Worm (Caenorhabditis elegans) whole organism, L4/young adult: Measurements from ENCODE around the gene ZK938.11.

Source experiments
- W03F9.2 ChIP-seq: fragments of 150-350 bp; optimal IDR thresholded peaks from 2 replicates; lab custom pipeline; 2014; ENCODE audit warnings: missing biosample characterization, missing genetic modification characterization
- dao-5 ChIP-seq: sonication (generic microtip); optimal IDR thresholded peaks from 2 replicates; lab custom pipeline; 2016; ENCODE audit warnings: missing genotype, missing genetic modification characterization, moderate library complexity, missing compliant biosample characterization
- him-1 ChIP-seq: sonication (generic microtip); optimal IDR thresholded peaks from 2 replicates; lab custom pipeline; 2016; ENCODE audit warnings: missing genotype, missing genetic modification reagents, missing genetic modification characterization, missing compliant biosample characterization

ZK938.11 gene

ce11 chrII:9857791-9858190, 17.6 kb upstream of the ZK938.11 start, which contains the start of gene chil-6:
TSS of gene chil-6 (minus strand) at chrII:9857891.
- no peak for TF ChIP-seq him-1 (tag; lab: Kevin White, UChicago)

- no peak for TF ChIP-seq W03F9.2 (tag; lab: Kevin White, UChicago)
- no peak for TF ChIP-seq him-1 (tag; lab: Kevin White, UChicago)
- TF ChIP-seq dao-5 = no peak
Observed at ce11 chrII:9855620-9856019, 15.4 kb upstream of the ZK938.11 start, which contains the start of gene chil-4. TSS of gene chil-4 (minus strand) at chrII:9855720.

- TF ChIP-seq dao-5 = no peak
- no peak for TF ChIP-seq W03F9.2 (tag; lab: Kevin White, UChicago)
- no peak for TF ChIP-seq him-1 (tag; lab: Kevin White, UChicago)
Observed at ce11 chrII:9850945-9851344, 10.7 kb upstream of the ZK938.11 start, which contains the start of gene ZK938.10. TSS of gene ZK938.10 (minus strand) at chrII:9851045.

- TF ChIP-seq dao-5 = no peak
- no peak for TF ChIP-seq W03F9.2 (tag; lab: Kevin White, UChicago)
- TF ChIP-seq him-1 (tag; lab: Kevin White, UChicago) = no peak
Observed at ce11 chrII:9849497-9849896, 9.3 kb upstream of the ZK938.11 start, which contains the start of gene old-2. TSS of gene old-2 (minus strand) at chrII:9849597.

- TF ChIP-seq W03F9.2 (tag; lab: Kevin White, UChicago) = no peak
- TF ChIP-seq dao-5 = no peak
- TF ChIP-seq him-1 (tag; lab: Kevin White, UChicago) = no peak
Observed at ce11 chrII:9845239-9845638, 5.0 kb upstream of the ZK938.11 start, which contains the start of gene chil-9. TSS of gene chil-9 (minus strand) at chrII:9845339.

ce11 chrII:9841985-9842505, 1.8 kb upstream of the ZK938.11 start, which contains the start of gene rnh-1.2:
TSS of gene rnh-1.2 (minus strand) at chrII:9842035.
- TF ChIP-seq W03F9.2 (tag; lab: Kevin White, UChicago) (no peak), dao-5 (no peak), him-1 (tag; lab: Kevin White, UChicago) (no peak)

ce11 chrII:9838260-9838935, 1.8 kb downstream of the ZK938.11 start, which contains the start of gene arrd-4:
TSS of gene arrd-4 (minus strand) at chrII:9838310.
- TF ChIP-seq him-1 (tag; lab: Kevin White, UChicago) (no peak), dao-5 (no peak), W03F9.2 (tag; lab: Kevin White, UChicago) (no peak)

- TF ChIP-seq W03F9.2 (tag; lab: Kevin White, UChicago) (no peak), dao-5 (no peak), him-1 (tag; lab: Kevin White, UChicago) (no peak)
Observed at ce11 chrII:9835958-9836357, 4.3 kb downstream of the ZK938.11 start.

- TF ChIP-seq W03F9.2 (tag; lab: Kevin White, UChicago) = no peak
- no peak for TF ChIP-seq dao-5
- TF ChIP-seq him-1 (tag; lab: Kevin White, UChicago) = no peak
Observed at ce11 chrII:9834921-9835320, 5.3 kb downstream of the ZK938.11 start, which contains the start of gene arrd-5. TSS of gene arrd-5 (plus strand) at chrII:9835221.

- TF ChIP-seq dao-5 = no peak
- no peak for TF ChIP-seq W03F9.2 (tag; lab: Kevin White, UChicago)
- no peak for TF ChIP-seq him-1 (tag; lab: Kevin White, UChicago)
Observed at ce11 chrII:9833855-9834254, 6.4 kb downstream of the ZK938.11 start, which contains the start of gene ZK938.3. TSS of gene ZK938.3 (minus strand) at chrII:9833955.

- TF ChIP-seq dao-5 = no peak
Observed at ce11 chrII:9831033-9831432, 9.2 kb downstream of the ZK938.11 start, which contains the start of gene ZK938.12. TSS of gene ZK938.12 (plus strand) at chrII:9831333.

ce11 chrII:9829108-9829507, 11.1 kb downstream of the ZK938.11 start, which contains the start of gene ZK938.1:
TSS of gene ZK938.1 (plus strand) at chrII:9829408.
- TF ChIP-seq dao-5 (no peak), W03F9.2 (tag; lab: Kevin White, UChicago) (no peak), him-1 (tag; lab: Kevin White, UChicago) (no peak)

- no peak for TF ChIP-seq dao-5
- TF ChIP-seq him-1 (tag; lab: Kevin White, UChicago) = no peak
Observed at ce11 chrII:9828502-9828901, 11.7 kb downstream of the ZK938.11 start.

- TF ChIP-seq dao-5 (no peak), W03F9.2 (tag; lab: Kevin White, UChicago) (no peak), him-1 (tag; lab: Kevin White, UChicago) (no peak)
Observed at ce11 chrII:9827852-9828251, 12.4 kb downstream of the ZK938.11 start, which contains the start of gene eyg-1. TSS of gene eyg-1 (minus strand) at chrII:9827952.
